Fruit fly (Drosophila melanogaster) whole organism, prepupa: Measurements from ENCODE around the gene Nipsnap.

Experiments used
- Blimp-1 ChIP-seq: fragments of 200-800 bp; sonication (Bioruptor generic); optimal IDR thresholded peaks from 3 replicates; lab custom pipeline; 2017; ENCODE audit warnings: missing biosample characterization, missing genetic modification characterization, mild to moderate bottlenecking, moderate library complexity, missing genetic modification reagents
- CG10631 ChIP-seq: fragments of 200-800 bp; sonication (Bioruptor generic); optimal IDR thresholded peaks from 2 replicates; lab custom pipeline; 2016; ENCODE audit warnings: missing biosample characterization, missing genetic modification characterization
- CG10669 ChIP-seq: fragments of 200-800 bp; sonication (Bioruptor generic); optimal IDR thresholded peaks from 3 replicates; lab custom pipeline; 2018; ENCODE audit warnings: missing biosample characterization, mild to moderate bottlenecking, missing genetic modification characterization, moderate library complexity
- CG11294 ChIP-seq: fragments of 200-800 bp; sonication (Bioruptor generic); IDR thresholded peaks from 2 replicates; pipeline ENCODE4 v1.3.6; 2022; ENCODE audit warnings: missing biosample characterization, missing genetic modification characterization
- CG11762 ChIP-seq: fragments of 200-800 bp; sonication (Bioruptor generic); optimal IDR thresholded peaks from 3 replicates; lab custom pipeline; 2016; ENCODE audit warnings: missing biosample characterization, missing genetic modification characterization; ENCODE audit not compliant: insufficient read depth
- CG11902 ChIP-seq: fragments of 200-800 bp; sonication (Bioruptor generic); optimal IDR thresholded peaks from 3 replicates; lab custom pipeline; 2016; ENCODE audit warnings: missing biosample characterization, missing genetic modification characterization
- CG15336 ChIP-seq: fragments of 200-800 bp; sonication (Bioruptor generic); IDR thresholded peaks from 2 replicates; pipeline ENCODE4 v1.3.6; 2022; ENCODE audit warnings: missing biosample characterization, missing genetic modification characterization
- CG1621 ChIP-seq: fragments of 200-800 bp; sonication (Bioruptor generic); optimal IDR thresholded peaks from 3 replicates; lab custom pipeline; 2018; ENCODE audit warnings: missing biosample characterization, mild to moderate bottlenecking, missing genetic modification characterization
- CG31627 ChIP-seq: fragments of 200-800 bp; sonication (Bioruptor generic); optimal IDR thresholded peaks from 3 replicates; lab custom pipeline; 2016; ENCODE audit warnings: missing biosample characterization, missing genetic modification characterization
- CG34406 ChIP-seq: fragments of 200-800 bp; sonication (Bioruptor generic); optimal IDR thresholded peaks from 3 replicates; lab custom pipeline; 2016; ENCODE audit warnings: missing biosample characterization, missing genetic modification characterization
- CG3919 ChIP-seq: fragments of 200-800 bp; sonication (Bioruptor generic); optimal IDR thresholded peaks from 3 replicates; lab custom pipeline; 2016; ENCODE audit warnings: missing biosample characterization, missing genetic modification characterization
- CG4318 ChIP-seq: fragments of 200-800 bp; sonication (Bioruptor generic); optimal IDR thresholded peaks from 3 replicates; lab custom pipeline; 2017; ENCODE audit warnings: missing biosample characterization, mild to moderate bottlenecking, missing genetic modification characterization
- CG6163 ChIP-seq: fragments of 200-800 bp; sonication (Bioruptor generic); IDR thresholded peaks from 3 replicates; pipeline ENCODE4 v1.3.6; 2022; ENCODE audit warnings: missing biosample characterization, missing genetic modification characterization
- CG6276 ChIP-seq: fragments of 200-800 bp; sonication (Bioruptor generic); optimal IDR thresholded peaks from 2 replicates; lab custom pipeline; 2017; ENCODE audit warnings: missing biosample characterization, mild to moderate bottlenecking, missing genetic modification characterization
- CG6792 ChIP-seq: fragments of 200-800 bp; sonication (Bioruptor generic); optimal IDR thresholded peaks from 3 replicates; lab custom pipeline; 2016; ENCODE audit warnings: missing biosample characterization, missing genetic modification characterization
- CG6854 ChIP-seq: fragments of 200-800 bp; sonication (Bioruptor generic); optimal IDR thresholded peaks from 2 replicates; lab custom pipeline; 2017; ENCODE audit warnings: missing biosample characterization, mild to moderate bottlenecking, missing genetic modification characterization
- CG8119 ChIP-seq: fragments of 200-800 bp; sonication (Bioruptor generic); IDR thresholded peaks from 3 replicates; pipeline ENCODE4 v1.3.6; 2022; ENCODE audit warnings: missing biosample characterization, missing genetic modification characterization
- CG8632 ChIP-seq: fragments of 200-800 bp; sonication (Bioruptor generic); optimal IDR thresholded peaks from 3 replicates; lab custom pipeline; 2016; ENCODE audit warnings: missing biosample characterization, missing genetic modification characterization
- CG9139 ChIP-seq: fragments of 200-800 bp; sonication (Bioruptor generic); optimal IDR thresholded peaks from 3 replicates; lab custom pipeline; 2017; ENCODE audit warnings: missing biosample characterization, mild to moderate bottlenecking, missing genetic modification characterization
- Eip75B ChIP-seq: fragments of 200-800 bp; sonication (Bioruptor generic); optimal IDR thresholded peaks from 3 replicates; lab custom pipeline; 2016; ENCODE audit warnings: missing biosample characterization, missing genetic modification characterization
- Eip78C ChIP-seq: fragments of 200-800 bp; sonication (Bioruptor generic); peaks from one replicate; lab custom pipeline; 2016; ENCODE audit warnings: missing biosample characterization, missing genetic modification characterization
- Gug ChIP-seq: fragments of 200-800 bp; sonication (Bioruptor generic); IDR thresholded peaks from 2 replicates; pipeline ENCODE4 v1.3.6; 2022; ENCODE audit warnings: missing biosample characterization, missing genetic modification characterization
- Hr39 ChIP-seq: fragments of 200-800 bp; sonication (Bioruptor generic); optimal IDR thresholded peaks from 2 replicates; lab custom pipeline; 2016; ENCODE audit warnings: missing biosample characterization, missing genetic modification characterization
- Hr4 ChIP-seq: fragments of 200-800 bp; sonication (Bioruptor generic); optimal IDR thresholded peaks from 3 replicates; lab custom pipeline; 2016; ENCODE audit warnings: missing biosample characterization, missing genetic modification characterization
- Lpt ChIP-seq: fragments of 200-800 bp; sonication (Bioruptor generic); optimal IDR thresholded peaks from 3 replicates; lab custom pipeline; 2016; ENCODE audit warnings: missing biosample characterization, missing genetic modification characterization
- Met ChIP-seq: fragments of 200-800 bp; sonication (Bioruptor generic); optimal IDR thresholded peaks from 3 replicates; lab custom pipeline; 2016; ENCODE audit warnings: missing biosample characterization, missing genetic modification characterization
- OdsH ChIP-seq: fragments of 200-800 bp; sonication (Bioruptor generic); optimal IDR thresholded peaks from 3 replicates; lab custom pipeline; 2016; ENCODE audit warnings: missing biosample characterization, missing genetic modification characterization
- Smox ChIP-seq: fragments of 200-800 bp; sonication (Bioruptor generic); optimal IDR thresholded peaks from 3 replicates; lab custom pipeline; 2016; ENCODE audit warnings: missing biosample characterization, missing genetic modification characterization
- Sox14 ChIP-seq: fragments of 200-800 bp; sonication (Bioruptor generic); optimal IDR thresholded peaks from 3 replicates; lab custom pipeline; 2016; ENCODE audit warnings: missing biosample characterization, missing genetic modification characterization
- Sox15 ChIP-seq: fragments of 200-800 bp; sonication (Bioruptor generic); optimal IDR thresholded peaks from 3 replicates; lab custom pipeline; 2016; ENCODE audit warnings: missing biosample characterization, missing genetic modification characterization
- achi ChIP-seq: fragments of 200-800 bp; sonication (Bioruptor generic); optimal IDR thresholded peaks from 3 replicates; lab custom pipeline; 2016; ENCODE audit warnings: missing biosample characterization, missing genetic modification characterization
- acj6 ChIP-seq: fragments of 200-800 bp; sonication (Bioruptor generic); optimal IDR thresholded peaks from 3 replicates; lab custom pipeline; 2016; ENCODE audit warnings: missing biosample characterization, missing genetic modification characterization
- cyc ChIP-seq: fragments of 200-800 bp; sonication (Bioruptor generic); optimal IDR thresholded peaks from 3 replicates; lab custom pipeline; 2016; ENCODE audit warnings: missing biosample characterization, missing genetic modification characterization
- dac ChIP-seq: fragments of 200-800 bp; sonication (Bioruptor generic); optimal IDR thresholded peaks from 2 replicates; lab custom pipeline; 2017; ENCODE audit warnings: missing biosample characterization, mild to moderate bottlenecking, missing genetic modification characterization
- dsx ChIP-seq: fragments of 200-800 bp; optimal IDR thresholded peaks from 3 replicates; lab custom pipeline; 2019; ENCODE audit warnings: missing biosample characterization, mild to moderate bottlenecking, missing genetic modification characterization, moderate library complexity; ENCODE audit not compliant: poor library complexity, severe bottlenecking
- esn ChIP-seq: fragments of 200-800 bp; sonication (Bioruptor generic); optimal IDR thresholded peaks from 2 replicates; lab custom pipeline; 2016; ENCODE audit warnings: missing biosample characterization, mild to moderate bottlenecking, missing genetic modification characterization, moderate library complexity
- fd59A ChIP-seq: fragments of 200-800 bp; sonication (Bioruptor generic); optimal IDR thresholded peaks from 2 replicates; lab custom pipeline; 2017; ENCODE audit warnings: missing biosample characterization, mild to moderate bottlenecking, missing genetic modification characterization, missing genetic modification reagents
- fd85E ChIP-seq: fragments of 200-800 bp; sonication (Bioruptor generic); optimal IDR thresholded peaks from 3 replicates; lab custom pipeline; 2016; ENCODE audit warnings: missing biosample characterization, missing genetic modification characterization
- lz ChIP-seq: fragments of 200-800 bp; sonication (Bioruptor generic); optimal IDR thresholded peaks from 3 replicates; lab custom pipeline; 2016; ENCODE audit warnings: missing biosample characterization, missing genetic modification characterization
- net ChIP-seq: fragments of 200-800 bp; sonication (Bioruptor generic); optimal IDR thresholded peaks from 3 replicates; lab custom pipeline; 2016; ENCODE audit warnings: missing biosample characterization, missing genetic modification characterization
- pdm3 ChIP-seq: fragments of 200-800 bp; sonication (Bioruptor generic); optimal IDR thresholded peaks from 3 replicates; lab custom pipeline; 2016; ENCODE audit warnings: missing biosample characterization, missing genetic modification characterization
- salr ChIP-seq, 2 experiments: fragments of 200-800 bp; sonication (Bioruptor generic); optimal IDR thresholded peaks; 3 replicates each; lab custom pipeline; 2016 to 2018; ENCODE audit warnings: missing biosample characterization in 2 of 2, missing genetic modification characterization in 2 of 2, mild to moderate bottlenecking in 1 of 2
- spab ChIP-seq: fragments of 200-800 bp; sonication (Bioruptor generic); optimal IDR thresholded peaks from 2 replicates; lab custom pipeline; 2017; ENCODE audit warnings: missing biosample characterization, mild to moderate bottlenecking, missing genetic modification characterization, missing genetic modification reagents
- svp ChIP-seq: fragments of 200-800 bp; sonication (Bioruptor generic); peaks from one replicate; lab custom pipeline; 2016; ENCODE audit warnings: missing biosample characterization, missing genetic modification characterization
- topi ChIP-seq: fragments of 200-800 bp; sonication (Bioruptor generic); optimal IDR thresholded peaks from 3 replicates; lab custom pipeline; 2016; ENCODE audit warnings: missing biosample characterization, missing genetic modification characterization
- vri ChIP-seq: fragments of 200-800 bp; sonication (Bioruptor generic); optimal IDR thresholded peaks from 3 replicates; lab custom pipeline; 2016; ENCODE audit warnings: missing biosample characterization, mild to moderate bottlenecking, missing genetic modification characterization

Gene Nipsnap

dm6 chrX:16091431-16091990, 18.1 kb upstream of the Nipsnap start, which contains the start of gene Tob (continued):
- TF ChIP-seq CG11762: no peak
- TF ChIP-seq CG11902 (GFP tag; lab: Kevin White, UChicago): no peak
- TF ChIP-seq dsx (GFP tag; lab: Kevin White, UChicago): peak; percentile 50
- peak; percentile 69; the same call in 1 of the 3 replicates for TF ChIP-seq CG6163 (GFP tag; lab: Robert Waterston, UW)
- TF ChIP-seq CG6792 (GFP tag; lab: Kevin White, UChicago): no peak
- no peak for TF ChIP-seq spab (GFP tag; lab: Kevin White, UChicago)
- peak; percentile 32 for TF ChIP-seq net (GFP tag; lab: Kevin White, UChicago)
- no peak for TF ChIP-seq CG3919 (GFP tag; lab: Kevin White, UChicago)
- TF ChIP-seq Blimp-1 (GFP tag; lab: Kevin White, UChicago): no peak
- TF ChIP-seq Gug: 0 out of 2 replicates have a peak, but pooled peaks have one; percentile 30
- TF ChIP-seq OdsH (GFP tag; lab: Kevin White, UChicago): peak; percentile 25
- TF ChIP-seq CG4318: no peak
- no peak for TF ChIP-seq CG6276 (GFP tag; lab: Kevin White, UChicago)
- TF ChIP-seq Eip75B: peak; percentile 29
- TF ChIP-seq Hr4 (GFP tag; lab: Kevin White, UChicago): peak; percentile 37
- peak; percentile 49 for TF ChIP-seq lz (GFP tag; lab: Kevin White, UChicago)
- TF ChIP-seq Eip78C (GFP tag; lab: Kevin White, UChicago): peak; percentile 68
- TF ChIP-seq CG8119: peak; percentile 18; the same call in 1 of the 3 replicates
- no peak for TF ChIP-seq acj6
- TF ChIP-seq fd59A (GFP tag; lab: Kevin White, UChicago): no peak
- no peak for TF ChIP-seq CG11294 (GFP tag; lab: Robert Waterston, UW)
- no peak for TF ChIP-seq CG8632
- TF ChIP-seq CG10669 (GFP tag; lab: Kevin White, UChicago): no peak
- TF ChIP-seq dac: no peak
- peak; percentile 76 for TF ChIP-seq vri (GFP tag; lab: Kevin White, UChicago)
- TF ChIP-seq topi: peak; percentile 48
- TF ChIP-seq Smox: peak; percentile 21
- TF ChIP-seq CG31627: peak; percentile 23
- TF ChIP-seq Sox15 (GFP tag; lab: Kevin White, UChicago): no peak
- TF ChIP-seq Hr39: no peak
- no peak for TF ChIP-seq salr (GFP tag; optimal IDR thresholded peaks at IDR 0.05; lab: Kevin White, UChicago)
- TF ChIP-seq Lpt (GFP tag; lab: Kevin White, UChicago): peak; percentile 25
- peak; percentile 15 for TF ChIP-seq Sox14
- TF ChIP-seq CG6854 (GFP tag; lab: Kevin White, UChicago): peak; percentile 29
- TF ChIP-seq svp (GFP tag; lab: Kevin White, UChicago): peak; percentile 79
- TF ChIP-seq esn (GFP tag; lab: Kevin White, UChicago): peak; percentile 33

dm6 chrX:16090179-16091144, 17.1 kb upstream of the Nipsnap start:
- peak; percentile 7 for TF ChIP-seq fd85E
- peak; percentile 74 for TF ChIP-seq net (GFP tag; lab: Kevin White, UChicago)
- TF ChIP-seq Eip75B: peak; percentile 65
- peak; percentile 63 for TF ChIP-seq Sox15 (GFP tag; lab: Kevin White, UChicago)
- peak; percentile 85 for TF ChIP-seq pdm3 (GFP tag; lab: Kevin White, UChicago)
- TF ChIP-seq CG11762: peak; percentile 50
- peak; percentile 62 for TF ChIP-seq CG34406 (GFP tag; lab: Kevin White, UChicago)
- TF ChIP-seq Hr39: peak; percentile 83
- peak; percentile 66 for TF ChIP-seq CG10631 (GFP tag; lab: Kevin White, UChicago)
- TF ChIP-seq svp (GFP tag; lab: Kevin White, UChicago): peak; percentile 86
- peak; percentile 86 for TF ChIP-seq CG15336 (GFP tag; lab: Robert Waterston, UW)
- peak; percentile 66 for TF ChIP-seq vri (GFP tag; lab: Kevin White, UChicago)
- TF ChIP-seq fd59A (GFP tag; lab: Kevin White, UChicago): peak; percentile 41
- peak; percentile 16 for TF ChIP-seq Blimp-1 (GFP tag; lab: Kevin White, UChicago)
- TF ChIP-seq cyc (GFP tag; lab: Kevin White, UChicago): peak; percentile 78
- TF ChIP-seq CG3919 (GFP tag; lab: Kevin White, UChicago): peak; percentile 80
- peak; percentile 78 for TF ChIP-seq achi (GFP tag; lab: Kevin White, UChicago)
- peak; percentile 88 for TF ChIP-seq CG11294 (GFP tag; lab: Robert Waterston, UW)
- peak; percentile 90 for TF ChIP-seq Hr4 (GFP tag; lab: Kevin White, UChicago)
- peak; percentile 73 for TF ChIP-seq Met (GFP tag; lab: Kevin White, UChicago)
- no peak for TF ChIP-seq CG9139 (GFP tag; lab: Kevin White, UChicago)
- TF ChIP-seq Smox: peak; percentile 66
- peak; percentile 33 for TF ChIP-seq CG1621 (tag; lab: Kevin White, UChicago)
- peak; percentile 55 for TF ChIP-seq CG8632
- peak; percentile 77 for TF ChIP-seq CG8119
